Fruit fly (Drosophila melanogaster) whole organism, embryonic: ENCODE results near the gene CG11617.

Experiments
- Atf-2 ChIP-seq: fragments of 200-800 bp; sonication (Bioruptor generic); optimal IDR thresholded peaks from 2 replicates; lab custom pipeline; 2016; ENCODE audit warnings: missing biosample characterization, missing genetic modification characterization
- CG11093 ChIP-seq: fragments of 200-800 bp; sonication (Bioruptor generic); IDR thresholded peaks from 3 replicates; pipeline ENCODE4 v1.3.6; 2022; ENCODE audit warnings: missing biosample characterization, missing genetic modification characterization
- CG11560 ChIP-seq: fragments of 200-800 bp; sonication (Bioruptor generic); IDR thresholded peaks from 3 replicates; pipeline ENCODE4 v1.3.6; 2022; ENCODE audit warnings: missing biosample characterization, missing genetic modification characterization
- CG11723 ChIP-seq: fragments of 200-800 bp; sonication (Bioruptor generic); optimal IDR thresholded peaks from 2 replicates; lab custom pipeline; 2017; ENCODE audit warnings: missing biosample characterization, mild to moderate bottlenecking, missing genetic modification characterization
- CG12942 ChIP-seq: fragments of 200-800 bp; sonication (Bioruptor generic); optimal IDR thresholded peaks from 3 replicates; lab custom pipeline; 2016; ENCODE audit warnings: missing biosample characterization, missing genetic modification characterization
- CG13123 ChIP-seq: fragments of 200-800 bp; sonication (Bioruptor generic); optimal IDR thresholded peaks from 2 replicates; lab custom pipeline; 2016; ENCODE audit warnings: missing biosample characterization, missing genetic modification characterization
- CG14710 ChIP-seq: fragments of 200-800 bp; sonication (Bioruptor generic); optimal IDR thresholded peaks from 3 replicates; lab custom pipeline; 2019; ENCODE audit warnings: missing biosample characterization, mild to moderate bottlenecking, missing genetic modification characterization, moderate library complexity
- CG17829 ChIP-seq: fragments of 200-800 bp; optimal IDR thresholded peaks from 2 replicates; lab custom pipeline; 2019; ENCODE audit warnings: missing biosample characterization, mild to moderate bottlenecking, missing genetic modification characterization, moderate library complexity
- CG3065 ChIP-seq: fragments of 200-800 bp; sonication (Bioruptor generic); optimal IDR thresholded peaks from 2 replicates; lab custom pipeline; 2016; ENCODE audit warnings: missing biosample characterization, missing genetic modification characterization
- CG31388 ChIP-seq: fragments of 200-800 bp; sonication (Bioruptor generic); optimal IDR thresholded peaks from 2 replicates; lab custom pipeline; 2016; ENCODE audit warnings: missing biosample characterization, missing genetic modification characterization
- CG3163 ChIP-seq: fragments of 200-800 bp; sonication (Bioruptor generic); optimal IDR thresholded peaks from 3 replicates; lab custom pipeline; 2016; ENCODE audit warnings: missing biosample characterization, missing genetic modification characterization
- CG32767 ChIP-seq: fragments of 200-800 bp; sonication (Bioruptor generic); IDR thresholded peaks from 2 replicates; pipeline ENCODE4 v1.3.6; 2022; ENCODE audit warnings: missing biosample characterization, missing genetic modification characterization
- CG32772 ChIP-seq: fragments of 200-800 bp; sonication (Bioruptor generic); IDR thresholded peaks from 2 replicates; pipeline ENCODE4 v1.3.6; 2022; ENCODE audit warnings: missing biosample characterization, missing genetic modification characterization
- CG33557 ChIP-seq: fragments of 200-800 bp; sonication (Bioruptor generic); optimal IDR thresholded peaks from 2 replicates; lab custom pipeline; 2019; ENCODE audit warnings: missing biosample characterization, mild to moderate bottlenecking, missing genetic modification characterization, moderate library complexity
- CG42726 ChIP-seq: fragments of 200-800 bp; sonication (Bioruptor generic); IDR thresholded peaks from 2 replicates; pipeline ENCODE4 v1.3.6; 2022; ENCODE audit warnings: missing biosample characterization, missing genetic modification characterization; ENCODE audit not compliant: partially characterized antibody
- CG7786 ChIP-seq: fragments of 200-800 bp; sonication (Bioruptor generic); optimal IDR thresholded peaks from 2 replicates; lab custom pipeline; 2016; ENCODE audit warnings: missing biosample characterization, missing genetic modification characterization
- CG8359 ChIP-seq: fragments of 200-800 bp; sonication (Bioruptor generic); optimal IDR thresholded peaks from 2 replicates; lab custom pipeline; 2017; ENCODE audit warnings: missing biosample characterization, mild to moderate bottlenecking, missing genetic modification characterization, borderline replicate concordance
- CG9609 ChIP-seq: fragments of 200-800 bp; sonication (Bioruptor generic); optimal IDR thresholded peaks from 3 replicates; lab custom pipeline; 2016; ENCODE audit warnings: missing biosample characterization, missing genetic modification characterization
- CG9797 ChIP-seq: fragments of 200-800 bp; sonication (Bioruptor generic); optimal IDR thresholded peaks from 3 replicates; lab custom pipeline; 2018; ENCODE audit warnings: missing biosample characterization, mild to moderate bottlenecking, missing genetic modification characterization
- CG9876 ChIP-seq: fragments of 200-800 bp; sonication (Bioruptor generic); optimal IDR thresholded peaks from 2 replicates; lab custom pipeline; 2016; ENCODE audit warnings: missing biosample characterization, missing genetic modification characterization
- CkIIα-i1 ChIP-seq: fragments of 200-800 bp; sonication (Bioruptor generic); IDR thresholded peaks from 2 replicates; pipeline ENCODE4 v1.3.6; 2022; ENCODE audit warnings: missing biosample characterization, missing genetic modification characterization
- CoRest ChIP-seq: fragments of 200-800 bp; sonication (Bioruptor generic); optimal IDR thresholded peaks from 3 replicates; lab custom pipeline; 2018; ENCODE audit warnings: missing biosample characterization, mild to moderate bottlenecking, missing genetic modification characterization, moderate library complexity
- HmgD ChIP-seq: fragments of 200-800 bp; sonication (Bioruptor generic); optimal IDR thresholded peaks from 3 replicates; lab custom pipeline; 2016; ENCODE audit warnings: missing biosample characterization, missing genetic modification characterization
- Med ChIP-seq: fragments of 200-800 bp; sonication (Bioruptor generic); peaks from one replicate; lab custom pipeline; 2016; ENCODE audit warnings: missing biosample characterization, missing genetic modification characterization, mild to moderate bottlenecking, inconsistent platforms, moderate library complexity
- Oaz ChIP-seq: fragments of 200-800 bp; sonication (Bioruptor generic); IDR thresholded peaks from 2 replicates; pipeline ENCODE4 v1.3.6; 2022; ENCODE audit warnings: missing biosample characterization, missing genetic modification characterization
- Rfx ChIP-seq: fragments of 200-800 bp; sonication (Bioruptor generic); IDR thresholded peaks from 2 replicates; pipeline ENCODE4 v1.3.6; 2022; ENCODE audit warnings: missing biosample characterization, missing genetic modification characterization
- Side ChIP-seq: fragments of 200-800 bp; sonication (Bioruptor generic); optimal IDR thresholded peaks from 2 replicates; lab custom pipeline; 2016; ENCODE audit warnings: missing biosample characterization, missing genetic modification characterization
- Sry-β ChIP-seq: fragments of 200-800 bp; sonication (Bioruptor generic); optimal IDR thresholded peaks from 2 replicates; lab custom pipeline; 2018; ENCODE audit warnings: missing biosample characterization, mild to moderate bottlenecking, missing genetic modification characterization, moderate library complexity
- Taf1 ChIP-seq: fragments of 200-800 bp; sonication (Bioruptor generic); IDR thresholded peaks from 2 replicates; pipeline ENCODE4 v1.3.6; 2022; ENCODE audit warnings: missing biosample characterization, missing genetic modification characterization
- ac ChIP-seq: fragments of 200-800 bp; sonication (Bioruptor generic); optimal IDR thresholded peaks from 3 replicates; lab custom pipeline; 2017; ENCODE audit warnings: missing biosample characterization, mild to moderate bottlenecking, missing genetic modification characterization
- az2 ChIP-seq: fragments of 200-800 bp; sonication (Bioruptor generic); optimal IDR thresholded peaks from 3 replicates; lab custom pipeline; 2016; ENCODE audit warnings: missing biosample characterization, missing genetic modification characterization
- bowl ChIP-seq: fragments of 200-800 bp; sonication (Bioruptor generic); IDR thresholded peaks from 2 replicates; pipeline ENCODE4 v1.3.6; 2022; ENCODE audit warnings: missing biosample characterization, missing genetic modification characterization
- dm ChIP-seq: fragments of 200-800 bp; sonication (Bioruptor generic); optimal IDR thresholded peaks from 3 replicates; lab custom pipeline; 2016; ENCODE audit warnings: missing biosample characterization, missing genetic modification characterization
- fd102C ChIP-seq: fragments of 200-800 bp; sonication (Bioruptor generic); optimal IDR thresholded peaks from 2 replicates; lab custom pipeline; 2018; ENCODE audit warnings: missing biosample characterization, mild to moderate bottlenecking, missing genetic modification characterization, moderate library complexity
- fu2 ChIP-seq: fragments of 200-800 bp; sonication (Bioruptor generic); optimal IDR thresholded peaks from 2 replicates; lab custom pipeline; 2016; ENCODE audit warnings: missing biosample characterization, missing genetic modification characterization
- gem ChIP-seq: fragments of 200-800 bp; sonication (Bioruptor generic); optimal IDR thresholded peaks from 2 replicates; lab custom pipeline; 2019; ENCODE audit warnings: missing biosample characterization, mild to moderate bottlenecking, missing genetic modification characterization, moderate library complexity
- ind ChIP-seq: fragments of 200-800 bp; sonication (Bioruptor generic); optimal IDR thresholded peaks from 3 replicates; lab custom pipeline; 2016; ENCODE audit warnings: missing biosample characterization, missing genetic modification characterization
- nerfin-1 ChIP-seq: fragments of 200-800 bp; sonication (Bioruptor generic); optimal IDR thresholded peaks from 3 replicates; lab custom pipeline; 2019; ENCODE audit warnings: missing biosample characterization, mild to moderate bottlenecking, missing genetic modification characterization, moderate library complexity
- pho ChIP-seq: fragments of 200-800 bp; sonication (Bioruptor generic); optimal IDR thresholded peaks from 2 replicates; lab custom pipeline; 2016; ENCODE audit warnings: missing biosample characterization, missing genetic modification characterization
- phol ChIP-seq: fragments of 200-800 bp; sonication (Bioruptor generic); optimal IDR thresholded peaks from 3 replicates; lab custom pipeline; 2018; ENCODE audit warnings: missing biosample characterization, mild to moderate bottlenecking, missing genetic modification characterization, moderate library complexity
- pita ChIP-seq: fragments of 200-800 bp; sonication (Bioruptor generic); optimal IDR thresholded peaks from 2 replicates; lab custom pipeline; 2017; ENCODE audit warnings: missing biosample characterization, mild to moderate bottlenecking, missing genetic modification characterization
- pum ChIP-seq: fragments of 200-800 bp; sonication (Bioruptor generic); optimal IDR thresholded peaks from 2 replicates; lab custom pipeline; 2016; ENCODE audit warnings: missing biosample characterization, missing genetic modification characterization
- pzg ChIP-seq: fragments of 200-800 bp; sonication (Bioruptor generic); optimal IDR thresholded peaks from 3 replicates; lab custom pipeline; 2018; ENCODE audit warnings: missing biosample characterization, mild to moderate bottlenecking, missing genetic modification characterization, moderate library complexity
- seq ChIP-seq: fragments of 200-800 bp; sonication (Bioruptor generic); IDR thresholded peaks from 2 replicates; pipeline ENCODE4 v1.3.6; 2022; ENCODE audit warnings: missing biosample characterization, missing genetic modification characterization
- shn ChIP-seq: fragments of 200-800 bp; sonication (Bioruptor generic); optimal IDR thresholded peaks from 3 replicates; lab custom pipeline; 2016; ENCODE audit warnings: missing biosample characterization, missing genetic modification characterization
- sr ChIP-seq: fragments of 200-800 bp; sonication (Bioruptor generic); IDR thresholded peaks from 3 replicates; pipeline ENCODE4 v1.3.6; 2022; ENCODE audit warnings: missing biosample characterization, missing genetic modification characterization
- tna ChIP-seq: fragments of 200-800 bp; sonication (Bioruptor generic); IDR thresholded peaks from 2 replicates; pipeline ENCODE4 v1.3.6; 2022; ENCODE audit warnings: missing biosample characterization, missing genetic modification characterization; ENCODE audit not compliant: partially characterized antibody
- trem ChIP-seq: fragments of 200-800 bp; optimal IDR thresholded peaks from 3 replicates; lab custom pipeline; 2019; ENCODE audit warnings: missing biosample characterization, mild to moderate bottlenecking, missing genetic modification characterization, moderate library complexity
- twi ChIP-seq: fragments of 200-800 bp; optimal IDR thresholded peaks from 2 replicates; lab custom pipeline; 2019; ENCODE audit warnings: missing biosample characterization, mild to moderate bottlenecking, missing genetic modification characterization, moderate library complexity
- zfh1 ChIP-seq: fragments of 200-800 bp; sonication (Bioruptor generic); IDR thresholded peaks from 3 replicates; pipeline ENCODE4 v1.3.6; 2022; ENCODE audit warnings: missing biosample characterization, missing genetic modification characterization
- zfh2 ChIP-seq: fragments of 200-800 bp; sonication (Bioruptor generic); optimal IDR thresholded peaks from 2 replicates; lab custom pipeline; 2016; ENCODE audit warnings: missing biosample characterization, missing genetic modification characterization

The CG11617 gene

DNA sequence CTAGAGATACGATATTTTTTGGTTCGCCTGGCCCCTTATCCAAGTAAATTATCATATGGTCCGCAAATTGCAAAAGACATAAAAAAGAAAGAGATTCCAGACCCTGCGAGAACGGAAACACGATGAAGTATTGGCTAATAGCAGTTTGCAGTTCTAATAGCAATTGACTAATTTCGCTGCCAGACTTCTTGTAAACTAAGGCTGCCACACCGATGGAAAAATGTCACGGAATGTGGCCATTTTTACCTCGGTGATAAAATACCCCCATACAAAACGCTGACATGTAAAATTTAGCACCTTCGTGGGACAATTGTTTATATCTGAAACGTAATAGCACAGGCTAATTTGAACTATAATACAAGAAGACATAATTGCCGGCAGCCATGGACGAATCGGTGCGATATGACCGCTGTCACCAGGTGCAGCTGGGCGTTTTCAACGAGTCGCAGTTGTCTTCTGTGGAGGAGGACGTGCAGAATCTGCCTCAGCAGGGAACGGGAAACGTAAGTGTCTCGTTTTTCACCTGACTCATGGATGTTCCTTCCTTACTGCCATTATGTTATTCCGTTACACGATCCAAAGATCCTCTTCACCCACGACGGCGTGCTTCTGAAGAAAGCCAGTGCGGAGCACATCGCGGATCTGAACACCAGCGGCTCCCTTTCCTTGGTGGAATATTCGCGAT lies at the start of gene CG11617, which contains the start of gene Tbc1d15-17 (continued):
- TF ChIP-seq CG17829 (peak; percentile 31), twi (tag; lab: Kevin White, UChicago) (no peak), zfh1 (no peak), CG12942 (no peak), ac (GFP tag; lab: Kevin White, UChicago) (no peak), bowl (GFP tag; lab: Robert Waterston, UW) (no peak), fd102C (GFP tag; lab: Kevin White, UChicago) (no peak), CG13123 (GFP tag; lab: Kevin White, UChicago) (no peak), Sry-β (GFP tag; lab: Kevin White, UChicago) (no peak), gem (tag; lab: Kevin White, UChicago) (no peak), pho (GFP tag; lab: Kevin White, UChicago) (no peak), Taf1 (no peak), CG32767 (GFP tag; lab: Robert Waterston, UW) (no peak), CG42726 (GFP tag; lab: Robert Waterston, UW) (0 out of 2 replicates have a peak, but pooled peaks have one; percentile 41), Side (GFP tag; lab: Kevin White, UChicago) (no peak), CG11093 (GFP tag; lab: Robert Waterston, UW) (no peak), az2 (GFP tag; lab: Kevin White, UChicago) (no peak), CG33557 (GFP tag; lab: Kevin White, UChicago) (no peak), CG8359 (GFP tag; lab: Kevin White, UChicago) (no peak), pita (GFP tag; lab: Kevin White, UChicago) (no peak), pum (no peak), Oaz (GFP tag; lab: Robert Waterston, UW) (no peak), sr (GFP tag; lab: Robert Waterston, UW) (no peak), seq (no peak), CoRest (no peak), tna (no peak), CG9876 (no peak), Rfx (GFP tag; lab: Robert Waterston, UW) (0 out of 2 replicates have a peak, but pooled peaks have one; percentile 22), dm (peak; percentile 62), CG14710 (peak; percentile 63), fu2 (GFP tag; lab: Kevin White, UChicago) (no peak), CG9797 (peak; percentile 80), ind (GFP tag; lab: Kevin White, UChicago) (no peak), CG7786 (GFP tag; lab: Kevin White, UChicago) (no peak), nerfin-1 (tag; lab: Kevin White, UChicago) (peak; percentile 71), CG32772 (no peak), CG11723 (GFP tag; lab: Kevin White, UChicago) (no peak), HmgD (GFP tag; lab: Kevin White, UChicago) (peak; percentile 47), CG3065 (no peak), zfh2 (no peak), CG3163 (GFP tag; lab: Kevin White, UChicago) (no peak), CG9609 (GFP tag; lab: Kevin White, UChicago) (no peak), Atf-2 (GFP tag; lab: Kevin White, UChicago) (no peak), trem (tag; lab: Kevin White, UChicago) (peak; percentile 80), phol (tag; lab: Kevin White, UChicago) (peak; percentile 56), CG31388 (GFP tag; lab: Kevin White, UChicago) (no peak), CG11560 (tag; lab: Robert Waterston, UW) (no peak), Med (GFP tag; lab: Kevin White, UChicago) (peak; percentile 82), CkIIα-i1 (no peak), pzg (GFP tag; lab: Kevin White, UChicago) (peak; percentile 94), shn (no peak)
